Worm (Caenorhabditis elegans): ENCODE data around the gene F13B12.1.

The F13B12.1 gene

DNA sequence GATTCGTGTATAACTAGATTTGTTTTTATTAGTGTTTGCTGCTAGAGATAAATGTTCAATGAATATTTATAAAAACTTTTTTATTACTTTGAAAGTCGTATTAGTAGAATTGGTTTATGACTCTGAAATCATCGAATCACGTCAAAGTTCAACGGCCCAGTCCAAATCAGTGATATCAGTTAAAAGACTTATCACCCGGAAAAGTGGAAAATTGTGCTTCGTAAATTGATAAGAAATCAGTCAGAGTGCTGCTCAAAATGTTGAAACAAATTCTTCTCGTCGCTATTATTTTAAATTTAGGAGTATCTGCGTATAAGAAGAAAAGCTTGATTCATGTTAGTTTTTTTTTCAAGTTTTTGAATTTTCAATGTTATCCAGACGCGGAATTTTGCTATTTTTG lies 36.2 kb downstream of the F13B12.1 start, which contains the start of gene R10H10.3:
Gene R10H10.3 (plus strand): TSS at position 243 of the 400 bp plus-strand sequence.
- TF ChIP-seq fos-1 (tag; optimal IDR thresholded peaks at IDR 0.05) (peak; percentile 89), nhr-21 (tag; optimal IDR thresholded peaks at IDR 0.05) (no peak), nhr-6 (tag; optimal IDR thresholded peaks at IDR 0.05) (no peak), elt-1 (tag; optimal IDR thresholded peaks at IDR 0.05) (no peak), zag-1 (tag; optimal IDR thresholded peaks at IDR 0.05) (no peak), lin-39 (tag; optimal IDR thresholded peaks at IDR 0.05) (no peak), nhr-12 (tag; optimal IDR thresholded peaks at IDR 0.05) (no peak), ztf-1 (GFP tag; conservative IDR thresholded peaks at IDR 0.05) (no peak)

DNA sequence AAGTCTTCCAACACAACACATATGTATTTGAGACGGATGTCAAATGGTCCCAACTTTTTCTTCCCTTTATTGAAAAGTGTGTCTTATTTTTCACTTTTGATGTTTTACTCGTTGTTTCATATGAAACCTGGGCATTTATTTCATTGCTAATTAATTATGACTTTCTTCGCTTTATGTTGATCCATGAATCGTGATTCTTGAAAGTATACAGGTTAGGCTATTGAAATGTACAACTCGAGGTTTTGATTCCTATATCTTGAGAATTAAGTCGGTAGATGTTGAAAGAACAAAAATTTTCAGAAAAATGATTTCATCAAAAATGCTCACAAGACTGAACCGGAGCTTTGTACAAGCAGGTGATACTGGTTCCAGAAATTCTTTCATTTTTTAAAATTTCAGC lies 37.3 kb downstream of the F13B12.1 start, which contains the start of gene nfu-1:
Gene nfu-1 (plus strand): TSS at position 301 of the 400 bp plus-strand sequence.
- TF ChIP-seq lin-11 (tag; optimal IDR thresholded peaks at IDR 0.05) (no peak), lin-39 (tag; optimal IDR thresholded peaks at IDR 0.05) (no peak), sma-3 (GFP tag; optimal IDR thresholded peaks at IDR 0.05) (no peak), ceh-16 (tag; optimal IDR thresholded peaks at IDR 0.05) (no peak), crh-2 (tag; optimal IDR thresholded peaks at IDR 0.05) (no peak), fos-1 (tag; optimal IDR thresholded peaks at IDR 0.05) (no peak), ama-1 (optimal IDR thresholded peaks at IDR 0.05) (no peak), F13H6.1 (tag; optimal IDR thresholded peaks at IDR 0.05) (no peak), unc-39 (tag; optimal IDR thresholded peaks at IDR 0.05) (no peak), skn-1 (tag; optimal IDR thresholded peaks at IDR 0.05) (no peak), zag-1 (tag; optimal IDR thresholded peaks at IDR 0.05) (no peak), elt-1 (tag; optimal IDR thresholded peaks at IDR 0.05) (no peak)

DNA sequence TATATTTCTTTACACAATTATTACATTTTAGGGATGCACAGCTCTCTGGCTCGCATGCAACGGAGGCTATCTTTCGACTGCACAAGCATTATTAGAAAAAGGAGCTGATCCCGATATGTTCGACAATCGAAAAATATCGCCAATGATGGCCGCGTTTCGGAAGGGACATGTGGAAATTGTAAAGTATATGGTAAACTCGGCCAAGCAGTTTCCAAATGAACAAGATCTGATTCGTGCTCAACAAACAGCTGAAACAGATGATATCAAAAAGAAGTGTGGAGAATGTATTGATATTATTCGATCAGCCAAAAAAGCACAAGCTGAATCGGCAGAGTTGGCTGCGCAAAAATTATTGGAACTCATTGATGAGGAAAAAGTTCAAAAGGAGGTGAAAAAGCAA lies 41.5 kb downstream of the F13B12.1 start:
- TF ChIP-seq dmd-4 (tag; optimal IDR thresholded peaks at IDR 0.05) = no peak

DNA sequence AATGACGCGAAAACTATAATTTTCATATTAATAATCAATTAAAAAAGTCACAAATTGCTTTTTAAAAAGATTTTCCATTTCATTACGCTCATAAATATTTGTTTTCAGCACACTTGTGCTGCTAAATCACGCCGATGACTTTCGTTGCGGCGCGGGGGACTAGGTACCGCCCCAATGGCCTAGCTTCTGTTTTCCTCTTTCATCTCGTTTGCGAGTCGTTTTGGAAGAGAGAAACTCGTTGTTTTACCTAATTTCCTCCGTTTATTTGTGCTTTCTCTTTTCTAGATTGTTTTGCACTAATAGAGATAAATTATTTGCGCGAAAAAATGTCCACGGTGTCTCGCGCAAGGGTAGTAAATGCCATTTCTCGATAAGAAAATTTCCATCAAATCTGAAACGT lies 43.4 kb downstream of the F13B12.1 start:
- TF ChIP-seq nhr-23 (tag; optimal IDR thresholded peaks at IDR 0.05) (no peak), nhr-129 (tag; optimal IDR thresholded peaks at IDR 0.05) (no peak), egl-27 (tag; optimal IDR thresholded peaks at IDR 0.05) (no peak), blmp-1 (tag; optimal IDR thresholded peaks at IDR 0.05; ENCODE audit: insufficient read depth) (no peak)

DNA sequence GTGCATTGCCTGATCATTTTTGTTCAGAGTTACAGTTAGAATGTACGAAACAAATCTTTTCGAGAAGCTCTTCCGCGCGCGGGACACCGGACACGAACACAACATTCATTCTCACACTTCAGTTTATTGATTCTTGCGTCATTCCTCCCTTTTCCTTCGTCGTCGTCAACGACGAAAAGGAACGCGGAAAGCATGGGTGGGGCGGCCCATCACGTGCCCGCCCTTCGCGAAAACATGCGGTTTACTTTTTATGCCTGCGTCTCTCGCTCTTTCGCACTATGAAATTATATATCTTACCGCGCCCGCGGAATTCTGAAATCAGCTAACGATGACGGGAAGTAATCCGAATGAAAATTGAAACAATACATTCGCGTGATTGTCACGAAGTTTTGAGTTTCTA lies 43.8 kb downstream of the F13B12.1 start:
- TF ChIP-seq sem-4 (tag; optimal IDR thresholded peaks at IDR 0.05) = peak; percentile 23
- TF ChIP-seq nhr-25 (tag; optimal IDR thresholded peaks at IDR 0.05) = peak; percentile 55
- no peak for TF ChIP-seq ztf-4 (tag; optimal IDR thresholded peaks at IDR 0.05)
- peak; percentile 66 for TF ChIP-seq nhr-129 (tag; optimal IDR thresholded peaks at IDR 0.05)
- peak; percentile 24 for TF ChIP-seq snpc-4 (tag; optimal IDR thresholded peaks at IDR 0.05)
- no peak for TF ChIP-seq F13H6.1 (tag; optimal IDR thresholded peaks at IDR 0.05)
- peak; percentile 53 for TF ChIP-seq sma-3 (GFP tag; optimal IDR thresholded peaks at IDR 0.05)
- TF ChIP-seq peb-1 (tag; optimal IDR thresholded peaks at IDR 0.05) = no peak
- no peak for TF ChIP-seq nhr-6 (tag; optimal IDR thresholded peaks at IDR 0.05)
- no peak for TF ChIP-seq nhr-77 (tag; optimal IDR thresholded peaks at IDR 0.05)
- TF ChIP-seq lsy-2 (tag; optimal IDR thresholded peaks at IDR 0.05) = peak in 1 of 2 experiments; percentile 65
- no peak for TF ChIP-seq nhr-12 (tag; optimal IDR thresholded peaks at IDR 0.05)
- TF ChIP-seq alr-1 (tag; optimal IDR thresholded peaks at IDR 0.05) = no peak
- TF ChIP-seq lin-39 (tag; optimal IDR thresholded peaks at IDR 0.05) = no peak
- peak; percentile 71 for TF ChIP-seq nhr-21 (tag; optimal IDR thresholded peaks at IDR 0.05)
- no peak for TF ChIP-seq unc-55 (GFP tag; optimal IDR thresholded peaks at IDR 0.05)
- TF ChIP-seq lin-11 (tag; optimal IDR thresholded peaks at IDR 0.05) = peak; percentile 40
- no peak for TF ChIP-seq dmd-4 (tag; optimal IDR thresholded peaks at IDR 0.05)
- TF ChIP-seq nhr-237 (tag; optimal IDR thresholded peaks at IDR 0.05) = no peak
- TF ChIP-seq unc-39 (tag; optimal IDR thresholded peaks at IDR 0.05) = no peak
- TF ChIP-seq mdl-1 (tag; optimal IDR thresholded peaks at IDR 0.05) = peak; percentile 1 to 76
- peak; percentile 41 for TF ChIP-seq crh-2 (tag; optimal IDR thresholded peaks at IDR 0.05)
- no peak for TF ChIP-seq ceh-16 (tag; optimal IDR thresholded peaks at IDR 0.05)
- no peak for TF ChIP-seq fos-1 (tag; optimal IDR thresholded peaks at IDR 0.05)
- no peak for TF ChIP-seq aly-2 (tag; optimal IDR thresholded peaks at IDR 0.05)
- TF ChIP-seq C34F6.9 (tag; optimal IDR thresholded peaks at IDR 0.05) = peak; percentile 79
- peak; percentile 63 for TF ChIP-seq sma-9 (GFP tag; optimal IDR thresholded peaks at IDR 0.05)
- TF ChIP-seq sma-9 (tag; optimal IDR thresholded peaks at IDR 0.05) = no peak
- TF ChIP-seq mbf-1 (tag; optimal IDR thresholded peaks at IDR 0.05) = no peak
- no peak for TF ChIP-seq blmp-1 (tag; optimal IDR thresholded peaks at IDR 0.05; ENCODE audit: insufficient read depth)
- no peak for TF ChIP-seq zag-1 (tag; optimal IDR thresholded peaks at IDR 0.05)
